Fruit fly (Drosophila melanogaster) whole organism, prepupa: ENCODE results near the gene CG31468.

ENCODE experiments used
- Blimp-1 ChIP-seq: fragments of 200-800 bp; sonication (Bioruptor generic); optimal IDR thresholded peaks from 3 replicates; lab custom pipeline; 2017; ENCODE audit warnings: missing biosample characterization, missing genetic modification characterization, mild to moderate bottlenecking, moderate library complexity, missing genetic modification reagents
- CG10669 ChIP-seq: fragments of 200-800 bp; sonication (Bioruptor generic); optimal IDR thresholded peaks from 3 replicates; lab custom pipeline; 2018; ENCODE audit warnings: missing biosample characterization, mild to moderate bottlenecking, missing genetic modification characterization, moderate library complexity
- CG11762 ChIP-seq: fragments of 200-800 bp; sonication (Bioruptor generic); optimal IDR thresholded peaks from 3 replicates; lab custom pipeline; 2016; ENCODE audit warnings: missing biosample characterization, missing genetic modification characterization; ENCODE audit not compliant: insufficient read depth
- CG11902 ChIP-seq: fragments of 200-800 bp; sonication (Bioruptor generic); optimal IDR thresholded peaks from 3 replicates; lab custom pipeline; 2016; ENCODE audit warnings: missing biosample characterization, missing genetic modification characterization
- CG15336 ChIP-seq: fragments of 200-800 bp; sonication (Bioruptor generic); IDR thresholded peaks from 2 replicates; pipeline ENCODE4 v1.3.6; 2022; ENCODE audit warnings: missing biosample characterization, missing genetic modification characterization
- CG1621 ChIP-seq: fragments of 200-800 bp; sonication (Bioruptor generic); optimal IDR thresholded peaks from 3 replicates; lab custom pipeline; 2018; ENCODE audit warnings: missing biosample characterization, mild to moderate bottlenecking, missing genetic modification characterization
- CG16779 ChIP-seq: fragments of 200-800 bp; sonication (Bioruptor generic); optimal IDR thresholded peaks from 3 replicates; lab custom pipeline; 2017; ENCODE audit warnings: missing biosample characterization, mild to moderate bottlenecking, missing genetic modification characterization
- CG31627 ChIP-seq: fragments of 200-800 bp; sonication (Bioruptor generic); optimal IDR thresholded peaks from 3 replicates; lab custom pipeline; 2016; ENCODE audit warnings: missing biosample characterization, missing genetic modification characterization
- CG3919 ChIP-seq: fragments of 200-800 bp; sonication (Bioruptor generic); optimal IDR thresholded peaks from 3 replicates; lab custom pipeline; 2016; ENCODE audit warnings: missing biosample characterization, missing genetic modification characterization
- CG6163 ChIP-seq: fragments of 200-800 bp; sonication (Bioruptor generic); IDR thresholded peaks from 3 replicates; pipeline ENCODE4 v1.3.6; 2022; ENCODE audit warnings: missing biosample characterization, missing genetic modification characterization
- CG6276 ChIP-seq: fragments of 200-800 bp; sonication (Bioruptor generic); optimal IDR thresholded peaks from 2 replicates; lab custom pipeline; 2017; ENCODE audit warnings: missing biosample characterization, mild to moderate bottlenecking, missing genetic modification characterization
- CG6792 ChIP-seq: fragments of 200-800 bp; sonication (Bioruptor generic); optimal IDR thresholded peaks from 3 replicates; lab custom pipeline; 2016; ENCODE audit warnings: missing biosample characterization, missing genetic modification characterization
- CG6808 ChIP-seq: fragments of 200-800 bp; sonication (Bioruptor generic); optimal IDR thresholded peaks from 3 replicates; lab custom pipeline; 2017; ENCODE audit warnings: missing biosample characterization, missing genetic modification characterization, mild to moderate bottlenecking, moderate library complexity, missing genetic modification reagents
- CG6854 ChIP-seq: fragments of 200-800 bp; sonication (Bioruptor generic); optimal IDR thresholded peaks from 2 replicates; lab custom pipeline; 2017; ENCODE audit warnings: missing biosample characterization, mild to moderate bottlenecking, missing genetic modification characterization
- CG7368 ChIP-seq: fragments of 200-800 bp; sonication (Bioruptor generic); optimal IDR thresholded peaks from 3 replicates; lab custom pipeline; 2016; ENCODE audit warnings: missing biosample characterization, missing genetic modification characterization
- CG8119 ChIP-seq: fragments of 200-800 bp; sonication (Bioruptor generic); IDR thresholded peaks from 3 replicates; pipeline ENCODE4 v1.3.6; 2022; ENCODE audit warnings: missing biosample characterization, missing genetic modification characterization
- CG8319 ChIP-seq: fragments of 200-800 bp; sonication (Bioruptor generic); optimal IDR thresholded peaks from 3 replicates; lab custom pipeline; 2016; ENCODE audit warnings: missing biosample characterization, missing genetic modification characterization
- CG8632 ChIP-seq: fragments of 200-800 bp; sonication (Bioruptor generic); optimal IDR thresholded peaks from 3 replicates; lab custom pipeline; 2016; ENCODE audit warnings: missing biosample characterization, missing genetic modification characterization
- Eip93F ChIP-seq: fragments of 200-800 bp; sonication (Bioruptor generic); optimal IDR thresholded peaks from 2 replicates; lab custom pipeline; 2016; ENCODE audit warnings: missing biosample characterization, mild to moderate bottlenecking, missing genetic modification characterization
- Ets21C ChIP-seq: fragments of 200-800 bp; sonication (Bioruptor generic); optimal IDR thresholded peaks from 3 replicates; lab custom pipeline; 2016; ENCODE audit warnings: missing biosample characterization, missing genetic modification characterization
- Ets96B ChIP-seq: fragments of 200-800 bp; optimal IDR thresholded peaks from 2 replicates; lab custom pipeline; 2019; ENCODE audit warnings: missing biosample characterization, mild to moderate bottlenecking, missing genetic modification characterization, moderate library complexity
- Gug ChIP-seq: fragments of 200-800 bp; sonication (Bioruptor generic); IDR thresholded peaks from 2 replicates; pipeline ENCODE4 v1.3.6; 2022; ENCODE audit warnings: missing biosample characterization, missing genetic modification characterization
- Hr38 ChIP-seq: sonication (Bioruptor generic); optimal IDR thresholded peaks from 2 replicates; lab custom pipeline; 2016; ENCODE audit warnings: missing biosample characterization, missing genetic modification characterization
- Hr4 ChIP-seq: fragments of 200-800 bp; sonication (Bioruptor generic); optimal IDR thresholded peaks from 3 replicates; lab custom pipeline; 2016; ENCODE audit warnings: missing biosample characterization, missing genetic modification characterization
- Lpt ChIP-seq: fragments of 200-800 bp; sonication (Bioruptor generic); optimal IDR thresholded peaks from 3 replicates; lab custom pipeline; 2016; ENCODE audit warnings: missing biosample characterization, missing genetic modification characterization
- Met ChIP-seq: fragments of 200-800 bp; sonication (Bioruptor generic); optimal IDR thresholded peaks from 3 replicates; lab custom pipeline; 2016; ENCODE audit warnings: missing biosample characterization, missing genetic modification characterization
- OdsH ChIP-seq: fragments of 200-800 bp; sonication (Bioruptor generic); optimal IDR thresholded peaks from 3 replicates; lab custom pipeline; 2016; ENCODE audit warnings: missing biosample characterization, missing genetic modification characterization
- Smox ChIP-seq: fragments of 200-800 bp; sonication (Bioruptor generic); optimal IDR thresholded peaks from 3 replicates; lab custom pipeline; 2016; ENCODE audit warnings: missing biosample characterization, missing genetic modification characterization
- Sox15 ChIP-seq: fragments of 200-800 bp; sonication (Bioruptor generic); optimal IDR thresholded peaks from 3 replicates; lab custom pipeline; 2016; ENCODE audit warnings: missing biosample characterization, missing genetic modification characterization
- cyc ChIP-seq: fragments of 200-800 bp; sonication (Bioruptor generic); optimal IDR thresholded peaks from 3 replicates; lab custom pipeline; 2016; ENCODE audit warnings: missing biosample characterization, missing genetic modification characterization
- dac ChIP-seq: fragments of 200-800 bp; sonication (Bioruptor generic); optimal IDR thresholded peaks from 2 replicates; lab custom pipeline; 2017; ENCODE audit warnings: missing biosample characterization, mild to moderate bottlenecking, missing genetic modification characterization
- dsx ChIP-seq: fragments of 200-800 bp; optimal IDR thresholded peaks from 3 replicates; lab custom pipeline; 2019; ENCODE audit warnings: missing biosample characterization, mild to moderate bottlenecking, missing genetic modification characterization, moderate library complexity; ENCODE audit not compliant: poor library complexity, severe bottlenecking
- eg ChIP-seq: fragments of 200-800 bp; sonication (Bioruptor generic); IDR thresholded peaks from 3 replicates; pipeline ENCODE4 v1.3.6; 2022; ENCODE audit warnings: missing biosample characterization, missing genetic modification characterization
- esn ChIP-seq: fragments of 200-800 bp; sonication (Bioruptor generic); optimal IDR thresholded peaks from 2 replicates; lab custom pipeline; 2016; ENCODE audit warnings: missing biosample characterization, mild to moderate bottlenecking, missing genetic modification characterization, moderate library complexity
- fd59A ChIP-seq: fragments of 200-800 bp; sonication (Bioruptor generic); optimal IDR thresholded peaks from 2 replicates; lab custom pipeline; 2017; ENCODE audit warnings: missing biosample characterization, mild to moderate bottlenecking, missing genetic modification characterization, missing genetic modification reagents
- fd85E ChIP-seq: fragments of 200-800 bp; sonication (Bioruptor generic); optimal IDR thresholded peaks from 3 replicates; lab custom pipeline; 2016; ENCODE audit warnings: missing biosample characterization, missing genetic modification characterization
- fkh ChIP-seq: fragments of 200-800 bp; sonication (Bioruptor generic); optimal IDR thresholded peaks from 3 replicates; lab custom pipeline; 2017; ENCODE audit warnings: missing biosample characterization, mild to moderate bottlenecking, missing genetic modification characterization, moderate library complexity
- lz ChIP-seq: fragments of 200-800 bp; sonication (Bioruptor generic); optimal IDR thresholded peaks from 3 replicates; lab custom pipeline; 2016; ENCODE audit warnings: missing biosample characterization, missing genetic modification characterization
- net ChIP-seq: fragments of 200-800 bp; sonication (Bioruptor generic); optimal IDR thresholded peaks from 3 replicates; lab custom pipeline; 2016; ENCODE audit warnings: missing biosample characterization, missing genetic modification characterization
- pdm3 ChIP-seq: fragments of 200-800 bp; sonication (Bioruptor generic); optimal IDR thresholded peaks from 3 replicates; lab custom pipeline; 2016; ENCODE audit warnings: missing biosample characterization, missing genetic modification characterization
- salr ChIP-seq, 2 experiments: fragments of 200-800 bp; sonication (Bioruptor generic); optimal IDR thresholded peaks; 3 replicates each; lab custom pipeline; 2016 to 2018; ENCODE audit warnings: missing biosample characterization in 2 of 2, missing genetic modification characterization in 2 of 2, mild to moderate bottlenecking in 1 of 2
- ss ChIP-seq, 2 experiments: fragments of 200-800 bp; sonication (Bioruptor generic); optimal IDR thresholded peaks; 2 replicates in 1 of 2; 3 replicates in 1 of 2; lab custom pipeline; 2017 to 2018; ENCODE audit warnings: mild to moderate bottlenecking in 2 of 2, missing biosample characterization in 2 of 2, missing genetic modification characterization in 2 of 2, moderate library complexity in 1 of 2
- topi ChIP-seq: fragments of 200-800 bp; sonication (Bioruptor generic); optimal IDR thresholded peaks from 3 replicates; lab custom pipeline; 2016; ENCODE audit warnings: missing biosample characterization, missing genetic modification characterization
- vri ChIP-seq: fragments of 200-800 bp; sonication (Bioruptor generic); optimal IDR thresholded peaks from 3 replicates; lab custom pipeline; 2016; ENCODE audit warnings: missing biosample characterization, mild to moderate bottlenecking, missing genetic modification characterization

The CG31468 gene

dm6 chr3R:23728086-23728485, 27.9 kb upstream of the CG31468 start (continued):
- TF ChIP-seq vri (GFP tag; lab: Kevin White, UChicago) = no peak
- TF ChIP-seq CG7368 (GFP tag; lab: Kevin White, UChicago) = no peak
- TF ChIP-seq eg = peak; percentile 78
- peak; percentile 12 for TF ChIP-seq fkh
- no peak for TF ChIP-seq fd59A (GFP tag; lab: Kevin White, UChicago)
- TF ChIP-seq Gug = no peak
- TF ChIP-seq CG8119 (GFP tag; lab: Robert Waterston, UW) = peak; percentile 74; the same call in 2 of the 3 replicates
- no peak for TF ChIP-seq CG11902 (GFP tag; lab: Kevin White, UChicago)
- TF ChIP-seq CG15336 (GFP tag; lab: Robert Waterston, UW) = peak; percentile 36; the same call in 1 of the 2 replicates
- TF ChIP-seq CG1621 (tag; lab: Kevin White, UChicago) = peak; percentile 8
- TF ChIP-seq CG6808 = peak; percentile 65
- no peak for TF ChIP-seq Met (GFP tag; lab: Kevin White, UChicago)
- TF ChIP-seq topi = no peak
- no peak for TF ChIP-seq CG8319 (GFP tag; lab: Kevin White, UChicago)
- TF ChIP-seq Hr4 (GFP tag; lab: Kevin White, UChicago) = no peak
- TF ChIP-seq CG6163 (GFP tag; lab: Robert Waterston, UW) = peak; percentile 81
- no peak for TF ChIP-seq pdm3 (GFP tag; lab: Kevin White, UChicago)
- TF ChIP-seq CG16779 (tag; lab: Kevin White, UChicago) = peak; percentile 66
- no peak for TF ChIP-seq CG3919 (GFP tag; lab: Kevin White, UChicago)
- no peak for TF ChIP-seq OdsH (GFP tag; lab: Kevin White, UChicago)
- TF ChIP-seq Ets96B = peak; percentile 16
- TF ChIP-seq ss (GFP tag; optimal IDR thresholded peaks at IDR 0.05; lab: Kevin White, UChicago) = peak; percentile 60 to 77
- TF ChIP-seq Sox15 (GFP tag; lab: Kevin White, UChicago) = no peak
- TF ChIP-seq Blimp-1 (GFP tag; lab: Kevin White, UChicago) = no peak
- TF ChIP-seq CG6792 (GFP tag; lab: Kevin White, UChicago) = no peak

dm6 chr3R:23727657-23728056, 27.5 kb upstream of the CG31468 start:
- no peak for TF ChIP-seq Blimp-1 (GFP tag; lab: Kevin White, UChicago)
- no peak for TF ChIP-seq ss (GFP tag; optimal IDR thresholded peaks at IDR 0.05; lab: Kevin White, UChicago)
- no peak for TF ChIP-seq Smox (GFP tag; lab: Kevin White, UChicago)
- TF ChIP-seq CG31627 = no peak
- no peak for TF ChIP-seq lz (GFP tag; lab: Kevin White, UChicago)
- TF ChIP-seq CG15336 (GFP tag; lab: Robert Waterston, UW) = no peak
- no peak for TF ChIP-seq CG11762

- TF ChIP-seq topi (peak; percentile 62), Eip93F (GFP tag; lab: Kevin White, UChicago) (no peak), CG6854 (GFP tag; lab: Kevin White, UChicago) (no peak), CG10669 (peak; percentile 55), dac (GFP tag; lab: Kevin White, UChicago) (peak; percentile 8), CG11902 (GFP tag; lab: Kevin White, UChicago) (peak; percentile 33), CG31627 (peak; percentile 58), Blimp-1 (GFP tag; lab: Kevin White, UChicago) (no peak), esn (GFP tag; lab: Kevin White, UChicago) (peak; percentile 78), dsx (GFP tag; lab: Kevin White, UChicago) (peak; percentile 47), Smox (GFP tag; lab: Kevin White, UChicago) (peak; percentile 65), salr (GFP tag; optimal IDR thresholded peaks at IDR 0.05; lab: Kevin White, UChicago) (peak in 1 of 2 experiments; percentile 70), CG8632 (GFP tag; lab: Kevin White, UChicago) (peak; percentile 53), fd59A (GFP tag; lab: Kevin White, UChicago) (peak; percentile 20), OdsH (GFP tag; lab: Kevin White, UChicago) (peak; percentile 76), CG6808 (peak; percentile 61), Lpt (peak; percentile 47), CG1621 (tag; lab: Kevin White, UChicago) (peak; percentile 16), eg (peak; percentile 86), net (GFP tag; lab: Kevin White, UChicago) (peak; percentile 79), fd85E (GFP tag; lab: Kevin White, UChicago) (peak; percentile 20), Sox15 (GFP tag; lab: Kevin White, UChicago) (peak; percentile 43), Ets96B (peak; percentile 62), Hr38 (GFP tag; lab: Kevin White, UChicago) (no peak), CG8319 (GFP tag; lab: Kevin White, UChicago) (peak; percentile 43), cyc (GFP tag; lab: Kevin White, UChicago) (peak; percentile 52), ss (GFP tag; optimal IDR thresholded peaks at IDR 0.05; lab: Kevin White, UChicago) (peak in 1 of 2 experiments; percentile 49), CG6276 (GFP tag; lab: Kevin White, UChicago) (peak; percentile 75), CG6163 (GFP tag; lab: Robert Waterston, UW) (peak; percentile 78), Ets21C (peak; percentile 29), CG16779 (tag; lab: Kevin White, UChicago) (peak; percentile 4), CG11762 (peak; percentile 5), fkh (peak; percentile 54)
Measured at dm6 chr3R:23726740-23727139, 26.6 kb upstream of the CG31468 start.
